Worm (Caenorhabditis elegans): Measurements from ENCODE around the gene M04D8.4.

M04D8.4 gene

DNA sequence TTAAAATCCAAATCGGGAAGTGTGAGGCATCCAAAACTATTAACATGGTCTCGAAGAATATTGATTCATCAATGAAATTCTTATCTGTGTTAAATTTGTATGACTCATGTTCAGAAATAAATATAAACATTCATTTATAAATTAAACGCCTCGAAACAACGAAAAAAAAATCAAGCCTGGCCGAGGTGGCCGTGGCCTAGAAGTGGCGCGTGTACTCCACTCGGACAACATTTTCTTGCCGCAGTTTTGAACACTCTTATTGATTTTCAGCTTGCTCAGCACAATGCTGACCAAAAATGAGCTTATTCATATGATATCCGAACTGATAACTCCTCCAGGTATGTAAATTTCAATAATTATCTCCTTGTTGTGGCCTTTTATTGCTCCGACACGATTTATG lies 33.7 kb upstream of the M04D8.4 start, which contains the start of gene ekl-6:
TSS of gene ekl-6 (plus strand) at position 265 of the 400 bp plus-strand sequence.
- TF ChIP-seq lsy-12 (tag; optimal IDR thresholded peaks at IDR 0.05) (peak; percentile 22), hmg-11 (tag; optimal IDR thresholded peaks at IDR 0.05) (peak; percentile 65), egl-5 (tag; optimal IDR thresholded peaks at IDR 0.05) (no peak), pqm-1 (tag; optimal IDR thresholded peaks at IDR 0.05) (no peak), ama-1 (optimal IDR thresholded peaks at IDR 0.05) (no peak), unc-62 (GFP tag; optimal IDR thresholded peaks at IDR 0.05) (no peak), nhr-43 (tag; optimal IDR thresholded peaks at IDR 0.05; ENCODE audit: poor library complexity, severe bottlenecking) (peak; percentile 79), elt-2 (tag; optimal IDR thresholded peaks at IDR 0.05) (no peak), lin-15B (tag; optimal IDR thresholded peaks at IDR 0.05) (peak; percentile 48), nhr-28 (tag; optimal IDR thresholded peaks at IDR 0.05) (no peak), ztf-11 (tag; optimal IDR thresholded peaks at IDR 0.05) (no peak), eor-1 (tag; optimal IDR thresholded peaks at IDR 0.05) (no peak), snpc-4 (tag; optimal IDR thresholded peaks at IDR 0.05) (peak; percentile 12)

ce11 chrIII:10060573-10060972 lies 30.1 kb upstream of the M04D8.4 start, which contains the start of gene T16G12.13:
TSS of gene T16G12.13 (plus strand) at chrIII:10060865.
- TF ChIP-seq ztf-11 (tag; optimal IDR thresholded peaks at IDR 0.05) (no peak), nhr-11 (tag; optimal IDR thresholded peaks at IDR 0.05) (no peak), ceh-9 (tag; optimal IDR thresholded peaks at IDR 0.05) (no peak), elt-2 (tag; optimal IDR thresholded peaks at IDR 0.05) (no peak), pqm-1 (tag; optimal IDR thresholded peaks at IDR 0.05) (no peak), nhr-237 (tag; optimal IDR thresholded peaks at IDR 0.05) (no peak), nhr-77 (tag; optimal IDR thresholded peaks at IDR 0.05) (no peak), unc-62 (GFP tag; optimal IDR thresholded peaks at IDR 0.05) (no peak), R02D3.7 (tag; optimal IDR thresholded peaks at IDR 0.05) (no peak), hmg-11 (tag; optimal IDR thresholded peaks at IDR 0.05) (no peak), nhr-28 (tag; optimal IDR thresholded peaks at IDR 0.05) (no peak), skn-1 (tag; optimal IDR thresholded peaks at IDR 0.05) (no peak), elt-1 (tag; optimal IDR thresholded peaks at IDR 0.05) (no peak), fkh-10 (GFP tag; optimal IDR thresholded peaks at IDR 0.05) (no peak), nhr-12 (tag; optimal IDR thresholded peaks at IDR 0.05) (no peak), daf-12 (tag; optimal IDR thresholded peaks at IDR 0.05) (no peak), snpc-4 (tag; optimal IDR thresholded peaks at IDR 0.05) (no peak), nhr-23 (tag; optimal IDR thresholded peaks at IDR 0.05) (no peak)

DNA sequence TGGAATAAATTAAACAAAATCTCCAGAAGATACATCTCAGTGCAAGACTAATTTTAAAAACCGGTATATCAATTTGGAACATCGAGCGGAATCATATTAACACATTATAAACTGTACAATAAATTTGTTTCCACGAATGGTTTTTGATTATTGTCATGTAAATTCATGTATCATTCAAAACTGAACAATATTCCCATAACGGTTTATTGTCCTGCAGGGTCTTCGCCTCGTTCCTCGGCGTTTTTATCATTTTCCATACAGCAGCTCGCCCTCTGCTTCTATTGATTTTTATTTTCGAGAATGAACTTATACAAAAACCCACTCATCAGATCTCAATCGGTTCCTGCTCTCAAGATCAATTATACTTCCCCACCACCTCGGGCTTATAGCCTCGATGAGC lies 28.6 kb upstream of the M04D8.4 start, which contains the start of gene T16G12.8:
TSS of gene T16G12.8 (plus strand) at position 301 of the 400 bp plus-strand sequence.
- TF ChIP-seq unc-39 (tag; optimal IDR thresholded peaks at IDR 0.05) (no peak), R02D3.7 (tag; optimal IDR thresholded peaks at IDR 0.05) (no peak), fos-1 (tag; optimal IDR thresholded peaks at IDR 0.05) (no peak), fkh-10 (GFP tag; optimal IDR thresholded peaks at IDR 0.05) (no peak), elt-2 (tag; optimal IDR thresholded peaks at IDR 0.05) (no peak), pqm-1 (tag; optimal IDR thresholded peaks at IDR 0.05) (no peak), zag-1 (tag; optimal IDR thresholded peaks at IDR 0.05) (no peak), ZK546.5 (tag; optimal IDR thresholded peaks at IDR 0.05) (no peak), nhr-12 (tag; optimal IDR thresholded peaks at IDR 0.05) (no peak), nhr-28 (tag; optimal IDR thresholded peaks at IDR 0.05) (no peak), nhr-11 (tag; optimal IDR thresholded peaks at IDR 0.05) (no peak), ztf-11 (tag; optimal IDR thresholded peaks at IDR 0.05) (no peak), ceh-9 (tag; optimal IDR thresholded peaks at IDR 0.05) (no peak), snpc-4 (tag; optimal IDR thresholded peaks at IDR 0.05) (no peak), nhr-237 (tag; optimal IDR thresholded peaks at IDR 0.05) (no peak), nfya-1 (tag; optimal IDR thresholded peaks at IDR 0.05; ENCODE audit: insufficient read depth) (no peak), skn-1 (tag; optimal IDR thresholded peaks at IDR 0.05) (no peak), daf-12 (tag; optimal IDR thresholded peaks at IDR 0.05) (no peak)

DNA sequence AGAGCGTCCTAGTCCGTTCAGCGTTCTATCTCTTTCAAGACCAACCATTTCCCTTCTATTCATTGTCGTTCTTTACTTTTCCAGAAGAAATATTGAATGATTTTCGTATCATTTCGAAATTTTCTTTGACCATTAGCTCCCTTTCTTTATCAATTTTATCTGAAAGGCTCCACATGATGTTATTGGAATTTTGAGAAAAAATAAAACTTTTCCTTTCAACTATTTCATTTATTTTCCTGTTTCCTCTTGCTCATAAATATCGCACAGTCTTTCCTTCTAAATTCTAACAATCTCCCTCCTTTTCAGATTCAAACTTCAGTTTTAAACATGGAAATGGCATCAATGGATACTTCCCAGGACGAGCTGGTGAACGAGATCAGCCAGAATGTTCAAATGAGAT lies 27.1 kb upstream of the M04D8.4 start, which contains the start of gene T16G12.4:
TSS of gene T16G12.4 (plus strand) at position 301 of the 400 bp plus-strand sequence.
- TF ChIP-seq nhr-12 (tag; optimal IDR thresholded peaks at IDR 0.05) (no peak), egl-27 (tag; optimal IDR thresholded peaks at IDR 0.05) (no peak), unc-39 (tag; optimal IDR thresholded peaks at IDR 0.05) (no peak), unc-62 (GFP tag; optimal IDR thresholded peaks at IDR 0.05) (no peak), ceh-16 (tag; optimal IDR thresholded peaks at IDR 0.05) (no peak), fkh-2 (tag; optimal IDR thresholded peaks at IDR 0.05) (no peak), pqm-1 (tag; optimal IDR thresholded peaks at IDR 0.05) (no peak), egl-5 (tag; optimal IDR thresholded peaks at IDR 0.05) (no peak), fkh-10 (GFP tag; optimal IDR thresholded peaks at IDR 0.05) (no peak), jun-1 (tag; optimal IDR thresholded peaks at IDR 0.05) (no peak), nhr-11 (tag; optimal IDR thresholded peaks at IDR 0.05) (no peak), nhr-23 (tag; optimal IDR thresholded peaks at IDR 0.05) (no peak), nhr-77 (tag; optimal IDR thresholded peaks at IDR 0.05) (no peak)
